Fruit fly (Drosophila melanogaster) whole organism, embryonic: Measurements from ENCODE around the gene CG5139.

Source experiments
- Abd-B ChIP-seq: fragments of 200-800 bp; sonication (Bioruptor generic); optimal IDR thresholded peaks from 2 replicates; lab custom pipeline; 2018; ENCODE audit warnings: missing biosample characterization, mild to moderate bottlenecking, missing genetic modification characterization, moderate library complexity
- Awh ChIP-seq: fragments of 200-800 bp; sonication (Bioruptor generic); IDR thresholded peaks from 2 replicates; pipeline ENCODE4, ENCODE4 v1.3.6; 2022; ENCODE audit warnings: missing biosample characterization, missing genetic modification characterization
- BEAF-32 ChIP-seq: fragments of 200-800 bp; sonication (Bioruptor generic); optimal IDR thresholded peaks from 3 replicates; lab custom pipeline; 2017; ENCODE audit warnings: missing biosample characterization, missing genetic modification characterization, mild to moderate bottlenecking, moderate library complexity, missing genetic modification reagents
- CG10267 ChIP-seq: fragments of 200-800 bp; sonication (Bioruptor generic); optimal IDR thresholded peaks from 2 replicates; lab custom pipeline; 2018; ENCODE audit warnings: missing biosample characterization, mild to moderate bottlenecking, missing genetic modification characterization, moderate library complexity
- CG10543 ChIP-seq: fragments of 200-800 bp; sonication (Bioruptor generic); optimal IDR thresholded peaks from 3 replicates; lab custom pipeline; 2017; ENCODE audit warnings: missing biosample characterization, mild to moderate bottlenecking, missing genetic modification characterization, moderate library complexity
- CG12155 ChIP-seq: fragments of 200-800 bp; sonication (Bioruptor generic); optimal IDR thresholded peaks from 3 replicates; lab custom pipeline; 2016; ENCODE audit warnings: missing biosample characterization, missing genetic modification characterization
- CG12659 ChIP-seq: fragments of 200-800 bp; sonication (Bioruptor generic); optimal IDR thresholded peaks from 3 replicates; lab custom pipeline; 2017; ENCODE audit warnings: mild to moderate bottlenecking, missing biosample characterization, missing genetic modification reagents, missing genetic modification characterization
- CG13287 ChIP-seq: fragments of 200-800 bp; sonication (Bioruptor generic); IDR thresholded peaks from 2 replicates; pipeline ENCODE4 v1.3.6; 2022; ENCODE audit warnings: missing biosample characterization, missing genetic modification characterization; ENCODE audit not compliant: partially characterized antibody
- CG18262 ChIP-seq: fragments of 200-800 bp; optimal IDR thresholded peaks from 3 replicates; lab custom pipeline; 2019; ENCODE audit warnings: missing biosample characterization, mild to moderate bottlenecking, missing genetic modification characterization, moderate library complexity
- CG2116 ChIP-seq: fragments of 200-800 bp; sonication (Bioruptor generic); optimal IDR thresholded peaks from 3 replicates; lab custom pipeline; 2018; ENCODE audit warnings: missing biosample characterization, mild to moderate bottlenecking, missing genetic modification characterization
- CG31365 ChIP-seq: fragments of 200-800 bp; sonication (Bioruptor generic); optimal IDR thresholded peaks from 2 replicates; lab custom pipeline; 2018; ENCODE audit warnings: missing biosample characterization, mild to moderate bottlenecking, missing genetic modification characterization
- CG34224 ChIP-seq: fragments of 200-800 bp; sonication (Bioruptor generic); IDR thresholded peaks from 3 replicates; pipeline ENCODE4 v1.3.6; 2022; ENCODE audit warnings: missing biosample characterization, missing genetic modification characterization; ENCODE audit not compliant: partially characterized antibody
- CG42726 ChIP-seq: fragments of 200-800 bp; sonication (Bioruptor generic); IDR thresholded peaks from 2 replicates; pipeline ENCODE4 v1.3.6; 2022; ENCODE audit warnings: missing biosample characterization, missing genetic modification characterization; ENCODE audit not compliant: partially characterized antibody
- CG4360 ChIP-seq: fragments of 200-800 bp; sonication (Bioruptor generic); IDR thresholded peaks from 2 replicates; pipeline ENCODE4 v1.3.6; 2022; ENCODE audit warnings: missing biosample characterization, missing genetic modification characterization
- CG4617 ChIP-seq: fragments of 200-800 bp; sonication (Bioruptor generic); optimal IDR thresholded peaks from 3 replicates; lab custom pipeline; 2016; ENCODE audit warnings: missing biosample characterization, missing genetic modification characterization, borderline replicate concordance
- CG6689 ChIP-seq: fragments of 200-800 bp; sonication (Bioruptor generic); IDR thresholded peaks from 2 replicates; pipeline ENCODE4 v1.3.6; 2022; ENCODE audit warnings: missing biosample characterization, missing genetic modification characterization
- CG7987 ChIP-seq: fragments of 200-800 bp; sonication (Bioruptor generic); optimal IDR thresholded peaks from 2 replicates; lab custom pipeline; 2018; ENCODE audit warnings: missing biosample characterization, mild to moderate bottlenecking, missing genetic modification characterization, moderate library complexity
- CG8388 ChIP-seq: fragments of 200-800 bp; sonication (Bioruptor generic); optimal IDR thresholded peaks from 2 replicates; lab custom pipeline; 2019; ENCODE audit warnings: missing biosample characterization, mild to moderate bottlenecking, missing genetic modification characterization, moderate library complexity
- CG9437 ChIP-seq: fragments of 200-800 bp; sonication (Bioruptor generic); optimal IDR thresholded peaks from 2 replicates; lab custom pipeline; 2018; ENCODE audit warnings: missing biosample characterization, mild to moderate bottlenecking, missing genetic modification characterization
- CrebB ChIP-seq: fragments of 200-800 bp; sonication (Bioruptor generic); optimal IDR thresholded peaks from 3 replicates; lab custom pipeline; 2018; ENCODE audit warnings: missing biosample characterization, mild to moderate bottlenecking, missing genetic modification characterization
- Dll ChIP-seq: fragments of 200-800 bp; sonication (Bioruptor generic); IDR thresholded peaks from 4 replicates; pipeline ENCODE4 v1.3.6; 2022; ENCODE audit warnings: missing biosample characterization, missing genetic modification characterization; ENCODE audit not compliant: partially characterized antibody
- Doc3 ChIP-seq: fragments of 200-800 bp; sonication (Bioruptor generic); IDR thresholded peaks from 3 replicates; pipeline ENCODE4 v1.3.6; 2022; ENCODE audit warnings: missing biosample characterization, missing genetic modification characterization; ENCODE audit not compliant: partially characterized antibody
- Dref ChIP-seq: fragments of 200-800 bp; sonication (Bioruptor generic); IDR thresholded peaks from 2 replicates; pipeline ENCODE4 v1.3.6; 2022; ENCODE audit warnings: missing biosample characterization, missing genetic modification characterization
- E2f2 ChIP-seq: fragments of 200-800 bp; sonication (Bioruptor generic); IDR thresholded peaks from 2 replicates; pipeline ENCODE4 v1.3.6; 2022; ENCODE audit warnings: missing biosample characterization, missing genetic modification characterization
- Ets97D ChIP-seq: fragments of 200-800 bp; sonication (Bioruptor generic); optimal IDR thresholded peaks from 3 replicates; lab custom pipeline; 2016; ENCODE audit warnings: missing biosample characterization, missing genetic modification characterization
- Gsc ChIP-seq: fragments of 200-800 bp; sonication (Bioruptor generic); IDR thresholded peaks from 2 replicates; pipeline ENCODE4 v1.3.6; 2022; ENCODE audit warnings: missing biosample characterization, missing genetic modification characterization
- HLH4C ChIP-seq: fragments of 200-800 bp; sonication (Bioruptor generic); IDR thresholded peaks from 3 replicates; pipeline ENCODE4 v1.3.6; 2022; ENCODE audit warnings: missing biosample characterization, missing genetic modification characterization; ENCODE audit not compliant: partially characterized antibody
- MBD-R2 ChIP-seq: fragments of 200-800 bp; sonication (Bioruptor generic); IDR thresholded peaks from 2 replicates; pipeline ENCODE4 v1.3.6; 2022; ENCODE audit warnings: missing biosample characterization, missing genetic modification characterization
- MESR4 ChIP-seq: fragments of 200-800 bp; sonication (Bioruptor generic); optimal IDR thresholded peaks from 2 replicates; lab custom pipeline; 2018; ENCODE audit warnings: missing biosample characterization, mild to moderate bottlenecking, missing genetic modification characterization, moderate library complexity
- Med ChIP-seq: fragments of 200-800 bp; sonication (Bioruptor generic); peaks from one replicate; lab custom pipeline; 2016; ENCODE audit warnings: missing biosample characterization, missing genetic modification characterization, mild to moderate bottlenecking, inconsistent platforms, moderate library complexity
- Mes4 ChIP-seq: fragments of 200-800 bp; sonication (Bioruptor generic); optimal IDR thresholded peaks from 2 replicates; lab custom pipeline; 2016; ENCODE audit warnings: missing biosample characterization, missing genetic modification characterization
- Myb ChIP-seq: fragments of 200-800 bp; sonication (Bioruptor generic); optimal IDR thresholded peaks from 2 replicates; lab custom pipeline; 2016; ENCODE audit warnings: missing biosample characterization, missing genetic modification characterization
- NfI ChIP-seq: fragments of 200-800 bp; sonication (Bioruptor generic); optimal IDR thresholded peaks from 3 replicates; lab custom pipeline; 2018; ENCODE audit warnings: missing biosample characterization, mild to moderate bottlenecking, missing genetic modification characterization, moderate library complexity
- Pdp1 ChIP-seq, 2 experiments: fragments of 200-800 bp; sonication (Bioruptor generic); optimal IDR thresholded peaks; 3 replicates each; lab custom pipeline; 2016; ENCODE audit warnings: missing biosample characterization in 2 of 2, missing genetic modification characterization in 2 of 2, mild to moderate bottlenecking in 1 of 2, moderate library complexity in 1 of 2
- Ravus ChIP-seq: fragments of 200-800 bp; sonication (Bioruptor generic); IDR thresholded peaks from 2 replicates; pipeline ENCODE4 v1.3.6; 2022; ENCODE audit warnings: missing biosample characterization, missing genetic modification characterization
- Taf1 ChIP-seq: fragments of 200-800 bp; sonication (Bioruptor generic); IDR thresholded peaks from 2 replicates; pipeline ENCODE4 v1.3.6; 2022; ENCODE audit warnings: missing biosample characterization, missing genetic modification characterization
- ato ChIP-seq: fragments of 200-800 bp; sonication (Bioruptor generic); IDR thresholded peaks from 2 replicates; pipeline ENCODE4 v1.3.6; 2022; ENCODE audit warnings: missing biosample characterization, missing genetic modification characterization; ENCODE audit not compliant: partially characterized antibody
- bab2 ChIP-seq: fragments of 200-800 bp; sonication (Bioruptor generic); optimal IDR thresholded peaks from 2 replicates; lab custom pipeline; 2016; ENCODE audit warnings: missing biosample characterization, missing genetic modification characterization
- bbx ChIP-seq: fragments of 200-800 bp; sonication (Bioruptor generic); IDR thresholded peaks from 2 replicates; pipeline ENCODE4 v1.3.6; 2022; ENCODE audit warnings: missing biosample characterization, missing genetic modification characterization; ENCODE audit not compliant: partially characterized antibody
- crp ChIP-seq, 2 experiments: fragments of 200-800 bp; sonication (Bioruptor generic); optimal IDR thresholded peaks; 2 replicates in 1 of 2; 3 replicates in 1 of 2; lab custom pipeline; 2017; ENCODE audit warnings: missing biosample characterization in 2 of 2, missing genetic modification characterization in 2 of 2, mild to moderate bottlenecking in 1 of 2, moderate library complexity in 1 of 2
- danr ChIP-seq: fragments of 200-800 bp; sonication (Bioruptor generic); IDR thresholded peaks from 2 replicates; pipeline ENCODE4 v1.3.6; 2022; ENCODE audit warnings: missing biosample characterization, missing genetic modification characterization
- emc ChIP-seq: fragments of 200-800 bp; sonication (Bioruptor generic); optimal IDR thresholded peaks from 2 replicates; lab custom pipeline; 2016; ENCODE audit warnings: missing biosample characterization, missing genetic modification characterization
- gfzf ChIP-seq: fragments of 200-800 bp; sonication (Bioruptor generic); optimal IDR thresholded peaks from 2 replicates; lab custom pipeline; 2016; ENCODE audit warnings: missing biosample characterization, mild to moderate bottlenecking, missing genetic modification characterization, moderate library complexity
- onecut ChIP-seq: fragments of 200-800 bp; sonication (Bioruptor generic); IDR thresholded peaks from 2 replicates; pipeline ENCODE4 v1.3.6; 2022; ENCODE audit warnings: missing biosample characterization, missing genetic modification characterization
- pho ChIP-seq: fragments of 200-800 bp; sonication (Bioruptor generic); optimal IDR thresholded peaks from 2 replicates; lab custom pipeline; 2016; ENCODE audit warnings: missing biosample characterization, missing genetic modification characterization
- pzg ChIP-seq: fragments of 200-800 bp; sonication (Bioruptor generic); optimal IDR thresholded peaks from 3 replicates; lab custom pipeline; 2018; ENCODE audit warnings: missing biosample characterization, mild to moderate bottlenecking, missing genetic modification characterization, moderate library complexity
- run ChIP-seq: fragments of 200-800 bp; sonication (Bioruptor generic); optimal IDR thresholded peaks from 3 replicates; lab custom pipeline; 2018; ENCODE audit warnings: missing biosample characterization, mild to moderate bottlenecking, missing genetic modification characterization
- sens ChIP-seq: fragments of 200-800 bp; sonication (Bioruptor generic); peaks from one replicate; lab custom pipeline; 2016; ENCODE audit warnings: missing biosample characterization, missing genetic modification characterization
- unc-4 ChIP-seq: fragments of 200-800 bp; sonication (Bioruptor generic); IDR thresholded peaks from 2 replicates; pipeline ENCODE4 v1.3.6; 2022; ENCODE audit warnings: missing biosample characterization, missing genetic modification characterization; ENCODE audit not compliant: partially characterized antibody

Gene CG5139

DNA sequence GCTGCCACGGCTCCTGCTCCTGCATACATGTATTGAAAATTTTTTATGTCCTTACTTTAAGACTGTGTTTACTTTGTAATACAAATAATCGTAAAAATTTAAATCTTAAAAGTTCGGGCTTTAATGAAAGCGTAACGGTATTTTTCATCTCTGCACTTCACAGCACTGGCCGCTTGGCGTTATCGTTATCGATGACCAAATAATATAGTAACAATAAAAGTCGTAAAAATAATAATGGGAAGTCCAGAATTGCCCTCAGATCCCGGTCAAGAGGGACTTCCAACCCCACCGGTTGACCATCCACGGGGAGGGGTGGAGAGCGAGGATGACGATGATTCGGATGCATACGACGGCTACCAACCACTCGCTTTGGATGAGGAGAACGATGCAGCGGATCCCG lies 32.7 kb downstream of the CG5139 start, which contains the start of gene CG14341:
CG14341 (plus strand) TSS at position 181 of the 400 bp plus-strand sequence.
- TF ChIP-seq MESR4 = peak; percentile 31
- TF ChIP-seq pho (GFP tag; lab: Kevin White, UChicago) = no peak
- peak; percentile 74 for TF ChIP-seq MBD-R2 (GFP tag; lab: Robert Waterston, UW)
- peak; percentile 27 for TF ChIP-seq Abd-B
- no peak for TF ChIP-seq Awh (GFP tag; lab: Robert Waterston, UW)
- no peak for TF ChIP-seq CG12155 (GFP tag; lab: Kevin White, UChicago)
- no peak for TF ChIP-seq CG31365
- TF ChIP-seq CG4617 (GFP tag; lab: Kevin White, UChicago) = no peak
- peak; percentile 15 for TF ChIP-seq CG2116 (GFP tag; lab: Kevin White, UChicago)
- TF ChIP-seq Pdp1 (GFP tag; optimal IDR thresholded peaks at IDR 0.05; lab: Kevin White, UChicago) = peak in 1 of 2 experiments; percentile 40
- TF ChIP-seq Doc3 = peak; percentile 16; the same call in 1 of the 3 replicates
- TF ChIP-seq CG8388 (GFP tag; lab: Kevin White, UChicago) = no peak
- TF ChIP-seq CG6689 (GFP tag; lab: Robert Waterston, UW) = no peak
- peak; percentile 21 for TF ChIP-seq Med (GFP tag; lab: Kevin White, UChicago)
- peak; percentile 2 for TF ChIP-seq CG12659 (GFP tag; lab: Kevin White, UChicago)
- no peak for TF ChIP-seq bbx (GFP tag; lab: Robert Waterston, UW)
- TF ChIP-seq pzg = peak; percentile 35
- no peak for TF ChIP-seq Gsc
- TF ChIP-seq gfzf (GFP tag; lab: Kevin White, UChicago) = peak; percentile 29
- TF ChIP-seq CG42726 = no peak
- no peak for TF ChIP-seq NfI (GFP tag; lab: Kevin White, UChicago)
- TF ChIP-seq BEAF-32 (GFP tag; lab: Kevin White, UChicago) = peak; percentile 35
- no peak for TF ChIP-seq emc (GFP tag; lab: Kevin White, UChicago)
- no peak for TF ChIP-seq bab2 (GFP tag; lab: Kevin White, UChicago)
- TF ChIP-seq CG34224 = peak; percentile 33; the same call in 2 of the 3 replicates
- peak; percentile 69 for TF ChIP-seq sens (GFP tag; lab: Kevin White, UChicago)
- peak; percentile 53; the same call in 2 of the 4 replicates for TF ChIP-seq Dll (GFP tag; lab: Robert Waterston, UW)
- peak; percentile 91 for TF ChIP-seq Myb
- TF ChIP-seq CG9437 (GFP tag; lab: Kevin White, UChicago) = peak; percentile 49
- no peak for TF ChIP-seq CG4360 (GFP tag; lab: Robert Waterston, UW)
- no peak for TF ChIP-seq Ravus (GFP tag; lab: Robert Waterston, UW)
- no peak for TF ChIP-seq Mes4 (GFP tag; lab: Kevin White, UChicago)
- TF ChIP-seq CrebB (tag; lab: Kevin White, UChicago) = no peak
- no peak for TF ChIP-seq CG18262
- TF ChIP-seq unc-4 (GFP tag; lab: Robert Waterston, UW) = 0 out of 2 replicates have a peak, but pooled peaks have one; percentile 17
- peak; percentile 56 for TF ChIP-seq E2f2 (GFP tag; lab: Robert Waterston, UW)
- TF ChIP-seq run = no peak
- TF ChIP-seq Taf1 (GFP tag; lab: Robert Waterston, UW) = no peak
- peak; percentile 59; the same call in 2 of the 3 replicates for TF ChIP-seq HLH4C (GFP tag; lab: Robert Waterston, UW)
- TF ChIP-seq crp (GFP tag; optimal IDR thresholded peaks at IDR 0.05; lab: Kevin White, UChicago) = no peak
- TF ChIP-seq danr (GFP tag; lab: Robert Waterston, UW) = no peak
- TF ChIP-seq Dref (GFP tag; lab: Robert Waterston, UW) = peak; percentile 64
- TF ChIP-seq onecut (GFP tag; lab: Robert Waterston, UW) = no peak
- peak; percentile 59 for TF ChIP-seq CG13287 (GFP tag; lab: Robert Waterston, UW)
- TF ChIP-seq Ets97D (GFP tag; lab: Kevin White, UChicago) = peak; percentile 1
- no peak for TF ChIP-seq CG10543
- TF ChIP-seq ato (GFP tag; lab: Robert Waterston, UW) = 0 out of 2 replicates have a peak, but pooled peaks have one; percentile 10
- TF ChIP-seq CG10267 (tag; lab: Kevin White, UChicago) = peak; percentile 76
- TF ChIP-seq CG7987 (GFP tag; lab: Kevin White, UChicago) = no peak
